Worm (Caenorhabditis elegans): ENCODE data around the gene T13C5.6.

Gene T13C5.6

DNA sequence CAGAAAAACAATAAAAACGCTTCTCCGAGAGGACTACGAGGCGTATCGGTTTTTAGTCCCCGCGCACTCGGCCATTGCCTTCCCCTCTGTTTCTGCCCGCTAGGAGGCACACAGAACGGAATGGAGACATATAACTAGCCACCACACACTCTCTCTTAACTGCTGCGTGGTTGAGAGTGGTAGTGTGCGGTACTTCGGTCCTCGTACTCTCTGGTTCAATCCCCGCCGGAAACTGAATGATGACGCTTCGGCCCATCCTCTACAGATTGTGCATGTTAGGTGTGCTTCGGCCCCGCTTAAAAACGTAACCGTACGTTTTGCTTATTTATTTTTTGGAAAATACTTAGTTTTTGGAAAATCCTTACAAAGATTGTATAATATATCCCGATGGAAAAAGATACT, at the start of gene T13C5.6:
TSS of gene T13C5.6 (minus strand) at position 1 of the 402 bp plus-strand sequence.
- TF ChIP-seq him-1 (tag; optimal IDR thresholded peaks at IDR 0.05) (peak; percentile 98), W03F9.2 (tag; optimal IDR thresholded peaks at IDR 0.05) (peak; percentile 57), dao-5 (tag; optimal IDR thresholded peaks at IDR 0.05) (peak; percentile 91)

DNA sequence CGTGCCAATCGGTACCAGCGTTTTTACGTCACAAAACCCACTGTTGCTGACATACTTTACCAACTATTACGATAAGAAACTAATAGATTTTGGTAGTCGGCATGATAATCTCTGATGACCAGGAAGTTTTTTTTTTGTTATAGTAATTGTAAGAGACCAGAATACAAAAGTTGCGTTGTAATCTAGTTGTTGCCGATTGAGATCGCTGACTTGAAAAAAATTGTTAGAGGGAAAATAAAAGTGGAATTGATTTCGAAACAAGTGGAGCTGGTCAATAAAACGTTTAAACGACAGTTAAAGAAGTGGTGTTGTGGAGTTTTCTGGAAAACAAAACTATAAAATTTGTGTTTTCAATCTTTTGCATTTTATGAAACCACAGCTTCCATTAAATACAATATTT, 49.5 kb upstream of the T13C5.6 start:
- no peak for TF ChIP-seq him-1 (tag; optimal IDR thresholded peaks at IDR 0.05)
- TF ChIP-seq dao-5 (tag; optimal IDR thresholded peaks at IDR 0.05) = no peak
- no peak for TF ChIP-seq W03F9.2 (tag; optimal IDR thresholded peaks at IDR 0.05)

DNA sequence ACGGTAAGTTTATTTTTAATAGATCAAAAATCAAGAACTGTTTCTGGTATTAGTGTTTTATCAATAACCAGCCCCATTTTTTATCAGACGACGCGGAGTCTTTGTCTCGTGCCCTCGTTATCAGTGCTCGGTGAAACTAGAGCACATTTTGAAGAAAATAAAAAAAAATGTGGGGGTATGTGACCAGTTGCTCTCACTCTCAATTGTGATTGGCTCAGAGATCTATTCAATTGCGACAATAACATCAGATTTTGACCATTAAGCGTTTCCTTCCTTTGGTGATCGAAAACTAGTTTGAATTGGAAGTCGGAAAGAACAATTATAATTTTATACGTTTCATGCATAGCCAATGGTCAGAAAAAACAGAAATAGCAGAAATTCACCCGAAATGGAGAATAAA, 48.9 kb upstream of the T13C5.6 start:
- no peak for TF ChIP-seq him-1 (tag; optimal IDR thresholded peaks at IDR 0.05)
- no peak for TF ChIP-seq W03F9.2 (tag; optimal IDR thresholded peaks at IDR 0.05)
- no peak for TF ChIP-seq dao-5 (tag; optimal IDR thresholded peaks at IDR 0.05)

DNA sequence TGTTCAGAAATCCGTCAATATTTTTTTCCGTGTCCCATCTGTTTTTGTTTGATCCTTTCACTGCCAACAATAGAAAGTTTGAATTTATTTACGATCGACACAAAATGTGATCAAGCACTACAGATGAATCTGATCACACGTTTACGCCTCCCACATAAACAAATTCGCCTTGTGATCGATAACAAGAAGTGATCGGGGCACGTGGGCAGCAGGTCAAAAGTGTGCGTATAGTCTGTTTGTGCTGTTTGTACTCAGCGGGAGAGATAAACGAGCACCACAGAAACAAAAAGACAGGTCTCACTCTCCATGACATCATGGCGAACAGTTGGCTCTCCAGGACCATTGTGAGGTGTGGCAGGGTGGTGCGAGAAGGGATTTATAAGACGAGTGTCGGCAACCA, 48.1 kb upstream of the T13C5.6 start:
- TF ChIP-seq W03F9.2 (tag; optimal IDR thresholded peaks at IDR 0.05) = no peak
- peak; percentile 32 for TF ChIP-seq dao-5 (tag; optimal IDR thresholded peaks at IDR 0.05)

DNA sequence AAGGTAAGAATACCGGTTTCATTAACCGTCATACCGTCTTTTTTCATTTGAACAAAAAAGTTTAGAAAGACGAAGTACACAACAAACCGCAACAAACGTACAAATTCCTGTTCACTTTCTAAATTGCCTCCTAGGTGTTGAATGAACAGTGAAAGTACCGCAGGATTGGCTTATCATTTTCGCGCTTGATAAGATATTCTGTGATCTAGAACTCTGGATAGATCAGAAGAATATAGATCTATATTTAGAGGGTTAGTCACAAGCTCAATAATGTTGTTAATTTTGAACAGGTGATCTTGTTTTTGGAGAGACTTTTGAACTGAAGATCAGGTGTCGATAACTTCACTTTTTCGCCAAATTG, 47.2 kb upstream of the T13C5.6 start:
- no peak for TF ChIP-seq W03F9.2 (tag; optimal IDR thresholded peaks at IDR 0.05)
- TF ChIP-seq dao-5 (tag; optimal IDR thresholded peaks at IDR 0.05) = no peak
- TF ChIP-seq him-1 (tag; optimal IDR thresholded peaks at IDR 0.05) = no peak

DNA sequence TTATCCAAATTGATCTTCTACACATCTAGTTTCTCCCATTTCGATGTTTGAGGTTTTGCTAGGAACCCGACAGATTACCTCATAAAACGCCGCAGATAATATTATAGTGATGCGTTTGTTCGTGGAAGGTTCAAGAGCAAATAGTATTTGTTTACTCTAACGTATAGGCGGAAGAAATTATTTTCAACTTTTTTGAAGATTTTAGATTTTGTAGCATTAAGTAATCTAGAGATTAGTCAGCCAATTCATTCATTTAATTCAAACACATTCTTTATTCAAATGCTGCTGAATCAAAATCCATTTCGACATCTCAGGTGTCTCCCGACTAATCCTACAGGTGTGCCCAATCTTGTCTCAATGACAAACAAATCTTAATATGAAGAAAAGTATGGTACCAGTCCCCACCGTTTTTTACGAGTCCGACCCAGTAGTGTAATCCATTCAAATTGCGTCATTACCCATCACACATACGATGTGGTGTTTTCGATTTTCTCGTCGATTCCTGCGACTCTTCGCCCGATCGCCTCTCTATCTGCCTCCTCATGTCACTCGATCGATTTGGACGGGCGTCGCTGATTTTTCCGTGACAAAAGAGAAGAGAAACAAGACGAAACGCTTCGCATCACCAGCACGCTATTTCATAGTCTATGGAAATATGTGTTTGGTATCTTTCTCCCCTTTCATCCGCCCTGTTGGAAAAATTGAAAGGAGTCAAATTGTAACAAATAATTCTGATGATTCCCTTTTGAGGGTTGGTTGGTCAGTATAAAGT, 46.6 kb upstream of the T13C5.6 start:
- TF ChIP-seq him-1 (tag; optimal IDR thresholded peaks at IDR 0.05) (no peak), W03F9.2 (tag; optimal IDR thresholded peaks at IDR 0.05) (peak; percentile 30)

DNA sequence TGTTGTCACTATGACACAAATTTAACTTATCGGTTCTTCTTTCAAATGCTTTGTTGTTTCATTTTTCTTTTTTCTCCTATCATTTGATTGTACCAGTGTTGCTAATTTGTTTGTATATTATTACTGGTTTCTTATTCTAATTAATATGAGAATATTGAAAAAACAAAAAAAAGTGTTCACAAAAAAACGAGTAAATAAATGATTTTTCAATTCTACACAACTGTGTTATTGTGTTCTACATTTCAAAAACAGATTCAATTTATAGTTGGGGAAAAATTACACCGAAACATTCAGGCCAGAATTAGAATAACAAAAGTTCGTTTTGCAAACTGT, 46.0 kb upstream of the T13C5.6 start:
- TF ChIP-seq dao-5 (tag; optimal IDR thresholded peaks at IDR 0.05) = no peak
- TF ChIP-seq him-1 (tag; optimal IDR thresholded peaks at IDR 0.05) = peak; percentile 5
- TF ChIP-seq W03F9.2 (tag; optimal IDR thresholded peaks at IDR 0.05) = no peak

DNA sequence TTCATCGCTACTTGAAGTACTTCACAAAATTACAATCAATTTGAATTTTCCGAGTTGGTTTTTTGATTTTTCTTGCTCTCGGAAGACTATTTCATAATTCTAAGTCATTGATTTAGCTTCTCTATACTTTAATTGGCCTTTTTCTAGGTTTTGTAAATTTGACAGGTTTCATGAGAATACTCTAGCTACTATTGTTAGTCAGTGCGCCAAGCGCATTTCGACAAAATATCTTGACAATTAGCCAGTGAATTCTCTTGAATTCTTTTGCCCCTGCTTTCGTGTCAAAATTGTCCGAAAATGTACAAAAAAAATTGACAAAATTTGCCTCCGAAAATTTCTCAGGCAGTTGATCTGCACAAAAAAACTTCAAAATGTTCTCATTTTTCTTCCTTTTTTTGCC, 45.7 kb upstream of the T13C5.6 start:
- no peak for TF ChIP-seq W03F9.2 (tag; optimal IDR thresholded peaks at IDR 0.05)
- no peak for TF ChIP-seq dao-5 (tag; optimal IDR thresholded peaks at IDR 0.05)
- TF ChIP-seq him-1 (tag; optimal IDR thresholded peaks at IDR 0.05) = no peak

DNA sequence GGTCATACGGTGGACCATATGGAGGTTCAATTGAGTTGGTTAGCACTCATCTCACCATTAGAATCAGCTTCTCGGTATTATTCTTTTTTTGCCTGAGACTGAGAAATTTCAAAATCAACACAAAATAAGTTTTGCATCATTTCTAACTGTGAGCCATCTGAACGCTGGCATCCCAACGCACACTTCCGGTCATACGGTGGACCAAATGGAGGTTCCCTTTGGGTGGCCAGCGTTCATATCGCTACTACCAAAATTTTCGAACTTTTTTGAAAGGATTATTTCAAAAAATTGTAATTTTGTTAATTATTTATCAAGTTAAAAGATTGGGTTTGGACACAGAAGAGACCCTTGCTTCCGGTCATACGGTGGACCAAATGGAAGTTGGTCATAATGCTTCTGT, 45.3 kb upstream of the T13C5.6 start:
- TF ChIP-seq dao-5 (tag; optimal IDR thresholded peaks at IDR 0.05) = no peak
- TF ChIP-seq W03F9.2 (tag; optimal IDR thresholded peaks at IDR 0.05) = no peak
- no peak for TF ChIP-seq him-1 (tag; optimal IDR thresholded peaks at IDR 0.05)

DNA sequence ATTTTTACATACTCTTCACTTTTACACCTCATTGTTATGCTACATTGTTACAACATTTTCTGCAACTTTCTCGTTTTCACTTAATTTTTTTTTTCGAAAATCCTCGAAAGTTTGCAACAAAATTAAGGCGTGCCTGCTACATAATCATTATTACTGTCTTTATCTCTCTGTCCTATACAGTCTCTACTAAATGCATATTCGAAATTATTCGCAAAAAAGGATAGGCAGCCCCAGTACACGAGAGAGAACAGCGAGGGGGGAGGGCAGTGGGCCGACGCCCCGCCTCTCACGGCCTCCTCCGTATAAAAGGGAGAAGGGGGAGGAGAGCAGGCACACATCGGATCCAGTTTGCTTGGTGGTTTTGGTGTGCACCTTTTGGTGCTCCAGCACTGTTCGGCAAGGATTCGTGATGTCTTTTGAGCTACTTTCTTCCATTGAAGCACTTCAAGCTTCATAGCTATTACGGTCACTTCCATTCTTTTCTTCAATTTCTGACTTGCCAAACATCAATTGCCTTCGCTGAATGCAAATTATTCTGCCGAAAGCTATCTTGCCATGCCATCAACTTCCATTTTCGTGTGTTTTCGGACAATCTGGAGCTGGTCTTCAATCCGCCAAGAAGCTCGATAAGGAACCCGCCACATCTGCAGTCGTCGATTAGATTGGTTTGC, 44.6 kb upstream of the T13C5.6 start:
- no peak for TF ChIP-seq dao-5 (tag; optimal IDR thresholded peaks at IDR 0.05)
- no peak for TF ChIP-seq W03F9.2 (tag; optimal IDR thresholded peaks at IDR 0.05)
- TF ChIP-seq him-1 (tag; optimal IDR thresholded peaks at IDR 0.05) = peak; percentile 45

DNA sequence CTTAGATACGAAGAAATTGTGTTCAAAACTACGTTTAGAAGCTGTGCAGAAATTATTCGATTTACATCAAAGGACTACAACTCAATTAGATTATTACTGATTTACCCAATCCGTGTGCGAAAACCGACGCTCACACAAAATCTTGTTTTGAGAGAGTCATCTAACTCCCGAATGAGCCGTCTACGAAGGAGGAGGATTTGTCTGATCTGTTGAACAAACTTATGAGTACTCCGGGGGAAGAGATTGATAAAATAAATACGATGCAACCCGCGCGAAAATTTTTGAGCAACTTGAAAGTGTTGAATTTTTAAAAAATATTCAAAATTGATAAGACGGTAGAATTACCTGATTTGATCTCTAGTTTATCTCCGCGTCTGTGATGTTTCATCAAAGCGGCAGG, 43.8 kb upstream of the T13C5.6 start:
- TF ChIP-seq him-1 (tag; optimal IDR thresholded peaks at IDR 0.05) (no peak), W03F9.2 (tag; optimal IDR thresholded peaks at IDR 0.05) (no peak), dao-5 (tag; optimal IDR thresholded peaks at IDR 0.05) (no peak)

DNA sequence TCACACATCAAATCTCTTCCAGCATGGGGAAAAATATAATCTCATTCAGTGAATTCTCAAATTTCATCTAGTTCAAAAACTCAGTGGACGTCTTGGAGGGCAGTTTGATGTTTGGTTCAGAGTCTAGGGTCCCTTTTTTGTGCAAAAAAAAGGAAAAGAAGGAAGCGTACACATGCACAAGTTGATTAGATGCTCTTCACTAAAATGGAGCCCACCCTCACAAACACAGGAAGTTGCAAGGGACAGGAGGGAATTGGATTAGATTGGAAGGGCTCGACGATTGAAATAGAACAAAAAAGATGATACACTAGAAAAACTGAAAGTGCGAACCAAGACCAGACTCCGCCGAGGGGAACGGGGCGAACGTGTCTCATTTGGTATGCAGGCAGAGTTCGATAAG, 43.4 kb upstream of the T13C5.6 start:
- TF ChIP-seq dao-5 (tag; optimal IDR thresholded peaks at IDR 0.05) (no peak), him-1 (tag; optimal IDR thresholded peaks at IDR 0.05) (no peak), W03F9.2 (tag; optimal IDR thresholded peaks at IDR 0.05) (no peak)

DNA sequence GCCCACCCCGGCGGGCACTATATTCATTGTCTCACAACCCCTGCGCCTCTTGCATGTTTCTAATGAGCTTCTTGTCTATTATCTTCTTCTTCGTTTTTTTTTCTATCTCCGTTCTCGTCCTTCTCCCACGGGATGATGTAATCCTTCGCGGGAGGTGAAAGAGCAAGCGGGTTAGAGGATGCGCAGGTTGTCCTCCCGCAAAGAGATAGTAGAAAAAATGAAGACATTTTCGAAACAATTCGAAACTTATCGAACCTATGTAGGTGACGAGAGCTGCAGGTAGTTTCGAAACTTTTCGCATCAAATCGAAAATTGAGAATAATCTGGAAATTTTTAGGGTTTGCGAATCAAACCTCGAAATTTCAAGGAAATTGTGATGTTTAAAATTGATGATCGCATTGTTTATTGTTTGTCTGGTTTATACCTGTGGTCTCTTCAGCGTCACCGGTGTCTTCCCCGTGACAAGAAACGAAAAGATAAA, 42.8 kb upstream of the T13C5.6 start:
- TF ChIP-seq dao-5 (tag; optimal IDR thresholded peaks at IDR 0.05) = no peak
- no peak for TF ChIP-seq him-1 (tag; optimal IDR thresholded peaks at IDR 0.05)
- TF ChIP-seq W03F9.2 (tag; optimal IDR thresholded peaks at IDR 0.05) = no peak

DNA sequence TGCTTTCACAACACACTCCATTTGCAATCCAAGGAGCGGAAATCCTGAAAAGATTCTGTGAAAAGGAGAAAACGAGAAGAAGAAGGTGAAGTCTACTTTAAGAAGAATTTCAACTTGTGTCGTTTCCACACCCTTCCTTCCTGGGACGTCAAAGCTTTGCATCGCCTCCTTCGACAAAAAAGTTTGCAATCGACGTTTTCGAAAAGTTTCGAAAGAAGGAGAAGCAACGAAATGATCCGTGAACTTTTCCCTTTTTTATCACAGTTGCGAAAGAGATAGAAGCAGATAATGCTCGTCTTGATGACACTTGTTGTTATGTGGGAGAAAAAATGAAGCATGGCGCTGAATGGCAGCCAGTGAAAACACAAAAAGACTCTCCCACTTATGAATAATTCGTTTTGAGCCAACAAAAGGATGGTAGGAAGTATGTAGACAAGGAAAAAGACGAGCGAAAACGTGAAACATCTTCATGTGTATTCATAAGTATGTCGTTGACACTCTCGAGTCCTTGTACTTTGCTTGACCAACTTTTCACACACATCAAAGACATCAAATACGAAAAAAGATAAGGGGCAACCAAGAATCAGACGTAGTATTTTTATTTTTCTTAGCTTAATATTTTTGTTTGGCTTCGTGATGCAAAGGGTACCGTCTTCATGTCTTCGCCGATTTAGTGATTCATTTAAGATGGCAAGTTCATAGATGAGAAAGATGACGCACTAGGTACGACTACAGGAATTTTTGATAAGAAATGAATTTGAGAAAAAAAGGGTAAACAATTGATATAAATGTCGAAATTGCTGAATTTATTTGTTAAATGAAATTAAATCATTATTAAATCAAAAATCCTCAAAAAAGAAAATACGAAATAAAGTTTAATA, 41.5 kb upstream of the T13C5.6 start:
- TF ChIP-seq him-1 (tag; optimal IDR thresholded peaks at IDR 0.05) (no peak), dao-5 (tag; optimal IDR thresholded peaks at IDR 0.05) (no peak), W03F9.2 (tag; optimal IDR thresholded peaks at IDR 0.05) (no peak)

Measured in whole organism, L4/young adult.